Worm (Caenorhabditis elegans): Measurements from ENCODE around the gene cuc-1.
A peak's percentile ranks its signal among the peaks of the same experiment; 100 is the strongest.

cuc-1 gene

DNA sequence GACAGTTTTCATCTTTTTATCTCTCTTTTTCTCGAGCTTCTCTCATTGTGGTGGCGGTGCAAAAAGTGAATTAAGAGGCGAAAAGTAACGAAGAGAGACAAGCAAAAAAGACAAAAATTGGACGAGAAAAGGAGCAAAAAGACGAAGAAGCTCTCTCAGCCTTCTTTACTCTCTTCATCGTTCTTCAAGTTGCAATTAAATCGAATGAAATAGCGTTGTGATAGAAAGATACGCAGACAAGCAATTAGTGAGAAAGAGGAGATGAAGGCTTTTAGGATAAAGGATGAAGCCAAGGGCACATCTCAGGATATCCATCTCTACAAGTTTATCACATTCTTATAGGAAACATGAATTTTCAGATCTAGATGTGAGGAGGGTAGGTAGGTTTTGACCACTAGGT is 12.6 kb downstream of the cuc-1 start:
- TF ChIP-seq dao-5 (tag; optimal IDR thresholded peaks at IDR 0.05) (no peak), him-1 (tag; optimal IDR thresholded peaks at IDR 0.05) (no peak), W03F9.2 (tag; optimal IDR thresholded peaks at IDR 0.05) (no peak)

DNA sequence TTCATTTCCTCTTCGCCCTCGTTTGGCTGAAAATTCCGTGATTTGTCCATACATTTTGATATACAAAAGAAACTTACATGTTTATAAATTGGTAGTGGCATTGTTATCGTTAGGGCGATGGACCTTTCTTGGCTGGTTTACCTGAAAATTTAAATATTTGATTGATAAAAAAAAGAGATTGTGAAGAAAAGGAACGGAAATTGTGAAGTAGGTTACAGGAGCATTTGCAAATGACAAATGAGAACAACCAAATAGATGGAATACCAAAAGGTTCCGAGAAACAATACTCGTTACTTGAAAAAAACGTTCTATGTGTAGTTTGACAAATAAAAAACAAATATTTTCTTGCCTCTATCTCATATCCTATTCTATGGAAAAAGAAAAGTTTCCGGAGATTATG is 17.2 kb downstream of the cuc-1 start, which contains the start of gene ZK652.8:
Gene ZK652.8 (minus strand): TSS at position 101 of the 400 bp plus-strand sequence.
- no peak for TF ChIP-seq dao-5 (tag; optimal IDR thresholded peaks at IDR 0.05)
- TF ChIP-seq him-1 (tag; optimal IDR thresholded peaks at IDR 0.05): no peak
- TF ChIP-seq W03F9.2 (tag; optimal IDR thresholded peaks at IDR 0.05): no peak

DNA sequence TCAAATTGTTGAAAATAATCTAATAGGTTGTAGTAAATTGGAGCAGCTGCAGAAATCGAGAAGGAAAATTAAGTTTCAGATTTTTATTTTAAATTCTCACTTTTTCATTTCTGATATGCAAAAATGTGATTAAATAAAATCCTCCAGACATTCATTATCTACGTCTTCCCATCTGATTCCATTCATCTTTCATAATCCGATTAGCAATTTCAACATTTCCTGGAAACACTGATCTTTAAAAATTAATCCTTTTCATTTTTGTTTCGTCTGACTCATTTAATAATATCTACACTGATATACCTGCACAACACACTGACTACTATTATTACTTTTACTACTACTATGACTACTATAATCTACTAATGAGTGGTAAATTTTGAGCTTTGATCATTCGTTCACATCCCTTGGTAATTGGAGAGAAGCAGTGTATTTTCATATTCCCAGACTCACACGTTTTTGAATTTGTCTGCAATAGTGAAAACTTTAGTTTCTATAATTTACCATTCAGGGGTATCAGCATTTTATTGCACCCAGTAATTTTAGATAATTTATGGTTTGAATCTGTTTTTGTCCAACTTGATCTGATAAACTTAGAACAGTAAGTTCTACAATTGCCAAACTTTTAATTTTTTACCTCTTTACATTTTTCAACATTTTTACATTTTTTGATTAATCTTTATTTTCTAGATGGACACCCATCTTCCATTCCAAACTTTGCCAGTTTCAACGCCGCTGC is 21.7 kb downstream of the cuc-1 start, which contains the start of gene ceh-23:
Gene ceh-23 (plus strand): TSS at position 686 of the 736 bp plus-strand sequence.
- no peak for TF ChIP-seq dao-5 (tag; optimal IDR thresholded peaks at IDR 0.05)
- no peak for TF ChIP-seq W03F9.2 (tag; optimal IDR thresholded peaks at IDR 0.05)
- no peak for TF ChIP-seq him-1 (tag; optimal IDR thresholded peaks at IDR 0.05)

DNA sequence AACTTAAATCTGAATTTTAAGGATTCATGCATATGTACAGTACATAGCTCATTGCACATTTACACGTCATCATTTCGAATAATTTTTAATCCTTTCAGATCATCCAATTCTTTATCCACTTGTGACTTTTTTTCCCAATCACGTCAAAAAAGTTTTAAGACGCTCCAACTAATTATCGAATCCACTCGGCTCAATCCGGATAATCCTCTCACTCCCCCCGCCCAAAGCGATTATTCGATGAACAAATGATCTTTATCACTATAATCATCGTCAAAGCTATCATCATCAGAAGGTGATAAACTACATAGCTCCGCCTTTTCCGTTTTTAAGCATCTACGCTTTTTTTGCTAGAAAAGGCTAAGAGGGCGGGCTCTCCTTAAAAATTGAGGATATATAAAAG is 23.2 kb downstream of the cuc-1 start:
- TF ChIP-seq W03F9.2 (tag; optimal IDR thresholded peaks at IDR 0.05): no peak
- TF ChIP-seq him-1 (tag; optimal IDR thresholded peaks at IDR 0.05): no peak
- no peak for TF ChIP-seq dao-5 (tag; optimal IDR thresholded peaks at IDR 0.05)

DNA sequence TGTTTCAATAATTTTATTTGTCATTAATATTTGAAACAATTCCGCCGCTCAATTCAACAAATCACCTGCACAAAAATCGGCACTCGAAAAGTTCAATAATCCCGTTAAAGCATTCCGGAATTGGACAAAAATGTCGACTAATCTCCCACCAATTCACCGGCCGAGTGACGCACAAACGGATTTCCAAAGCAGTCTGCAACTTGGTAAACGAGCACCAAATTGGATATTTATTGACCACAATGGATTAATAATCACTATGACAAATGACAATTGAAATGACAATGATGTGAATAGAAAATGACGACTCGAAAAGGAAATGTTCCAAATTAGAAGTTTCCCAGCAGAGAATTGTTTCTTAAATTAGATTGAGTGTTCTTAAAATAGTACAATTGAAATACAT is 25.1 kb downstream of the cuc-1 start:
- TF ChIP-seq dao-5 (tag; optimal IDR thresholded peaks at IDR 0.05) (no peak), W03F9.2 (tag; optimal IDR thresholded peaks at IDR 0.05) (no peak), him-1 (tag; optimal IDR thresholded peaks at IDR 0.05) (no peak)

DNA sequence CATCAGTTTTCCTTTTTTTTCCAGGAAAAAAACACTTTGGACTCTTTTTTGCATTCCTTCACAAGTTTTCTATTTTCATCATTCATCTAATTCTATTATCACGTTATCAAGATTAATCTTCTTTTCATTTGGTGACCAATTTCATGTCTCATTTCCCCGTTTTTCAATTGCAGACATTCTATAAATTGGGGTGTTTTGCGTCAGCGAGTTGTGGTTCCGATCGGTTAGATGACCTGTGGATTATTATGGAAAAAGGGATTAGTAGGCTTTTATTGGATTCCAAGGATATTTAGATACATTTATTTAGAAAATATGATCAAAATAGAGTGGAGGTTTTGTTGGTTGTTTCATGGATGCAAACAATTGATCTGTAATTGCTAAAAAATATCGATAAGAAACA is 25.9 kb downstream of the cuc-1 start:
- TF ChIP-seq W03F9.2 (tag; optimal IDR thresholded peaks at IDR 0.05) (no peak), him-1 (tag; optimal IDR thresholded peaks at IDR 0.05) (no peak), dao-5 (tag; optimal IDR thresholded peaks at IDR 0.05) (no peak)

DNA sequence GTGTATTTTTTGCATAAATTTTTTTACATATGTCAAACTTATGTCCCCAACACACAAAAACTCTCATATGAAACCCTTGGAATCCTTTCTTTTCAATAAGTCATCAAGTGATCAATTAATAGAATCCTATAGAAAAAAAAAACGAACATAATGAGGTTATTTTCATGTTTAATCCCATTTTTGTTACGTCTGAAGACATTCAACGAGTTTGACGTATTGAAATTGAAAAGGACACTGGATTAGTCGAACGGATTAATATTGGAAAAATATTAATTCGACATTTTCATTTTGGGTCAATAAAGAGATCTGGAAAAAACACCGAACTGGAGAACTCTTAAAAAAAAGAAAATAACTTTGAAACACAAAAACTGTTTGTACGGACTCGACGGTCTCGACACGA is 28.3 kb downstream of the cuc-1 start:
- TF ChIP-seq dao-5 (tag; optimal IDR thresholded peaks at IDR 0.05): no peak
- no peak for TF ChIP-seq W03F9.2 (tag; optimal IDR thresholded peaks at IDR 0.05)
- TF ChIP-seq him-1 (tag; optimal IDR thresholded peaks at IDR 0.05): no peak

DNA sequence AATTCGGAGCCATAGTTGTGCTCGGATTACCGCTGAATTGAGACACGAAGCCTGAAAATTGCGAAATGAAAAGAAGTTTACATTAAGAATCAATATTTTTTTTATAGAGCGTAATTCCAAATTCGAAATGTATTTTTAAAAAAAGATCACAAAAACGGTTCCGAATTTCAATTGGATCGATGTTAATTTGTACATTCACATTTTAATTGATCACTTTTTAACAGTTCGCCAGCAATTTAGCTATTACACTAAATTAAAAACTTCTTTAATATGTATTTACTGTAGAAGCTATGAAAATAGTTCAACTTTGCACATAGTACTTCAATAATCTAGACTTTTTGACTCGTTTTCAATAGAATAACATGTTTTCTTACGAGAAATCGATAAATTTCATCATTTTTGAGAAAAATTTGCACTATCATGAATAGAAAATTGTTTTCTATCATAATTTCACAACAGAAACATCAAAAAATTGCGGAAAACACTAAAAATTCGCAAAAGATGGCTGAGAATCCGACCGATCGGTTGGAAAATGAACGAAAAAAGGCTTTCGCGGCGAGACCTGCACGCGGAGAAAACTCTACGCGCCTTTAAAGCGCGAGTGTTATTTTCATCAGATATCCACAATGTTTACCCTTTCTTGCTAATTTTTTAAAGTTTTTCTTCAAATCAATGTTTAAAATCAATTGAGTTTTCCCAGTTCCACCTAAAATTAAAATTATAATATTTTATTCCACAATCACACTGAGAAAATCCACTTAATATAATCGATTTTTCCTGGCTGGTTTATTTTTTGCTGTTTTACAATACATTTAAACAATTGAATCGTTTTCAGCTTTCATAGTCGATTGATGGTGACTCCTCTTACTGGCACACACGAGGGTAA is 32.0 kb downstream of the cuc-1 start, which contains the start of the genes egl-45 and kcmf-1:
Gene egl-45 (minus strand): TSS at position 51 of the 886 bp plus-strand sequence.
Gene kcmf-1 (plus strand): TSS at position 836 of the 886 bp plus-strand sequence.
- TF ChIP-seq him-1 (tag; optimal IDR thresholded peaks at IDR 0.05) (no peak), dao-5 (tag; optimal IDR thresholded peaks at IDR 0.05) (no peak), W03F9.2 (tag; optimal IDR thresholded peaks at IDR 0.05) (peak; percentile 50)

DNA sequence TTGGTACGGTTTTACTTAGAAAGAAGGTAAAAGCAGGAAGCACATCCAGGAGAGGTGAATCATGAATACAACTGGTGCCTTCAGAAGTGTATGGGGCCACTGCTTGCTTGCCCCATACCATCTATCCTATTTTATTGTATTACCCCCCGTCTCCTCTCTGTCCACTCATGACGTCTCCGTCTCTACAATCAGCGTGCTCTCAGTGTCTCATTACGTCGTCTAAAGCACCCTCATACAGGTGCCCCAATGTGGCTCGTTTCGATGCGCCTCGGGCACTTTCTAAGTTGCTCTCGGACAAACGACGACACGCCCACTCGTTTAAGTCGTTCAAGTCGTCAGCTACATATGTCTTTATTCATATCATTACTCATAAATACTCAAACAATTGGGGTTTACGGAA is 36.7 kb downstream of the cuc-1 start:
- TF ChIP-seq W03F9.2 (tag; optimal IDR thresholded peaks at IDR 0.05) (no peak), dao-5 (tag; optimal IDR thresholded peaks at IDR 0.05) (no peak), him-1 (tag; optimal IDR thresholded peaks at IDR 0.05) (no peak)

DNA sequence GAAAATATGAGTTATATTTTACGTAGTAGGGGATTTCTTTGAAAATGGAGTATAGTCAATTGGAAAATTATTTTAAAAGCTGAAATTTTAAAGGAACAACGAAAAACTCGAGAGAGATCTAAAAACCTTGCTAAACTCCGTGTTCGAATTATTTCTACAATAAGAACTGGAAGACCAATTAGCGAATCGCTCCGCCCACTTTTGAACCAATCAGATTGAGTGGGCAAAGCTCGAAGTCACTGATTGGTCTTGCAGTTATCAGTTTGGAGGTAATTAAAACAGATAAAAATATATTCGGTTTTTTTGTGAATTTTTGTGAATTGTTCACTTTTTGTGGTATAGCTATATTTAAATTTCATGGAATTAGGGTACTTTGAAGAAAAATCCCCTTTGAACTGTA is 37.5 kb downstream of the cuc-1 start:
- TF ChIP-seq him-1 (tag; optimal IDR thresholded peaks at IDR 0.05): no peak
- no peak for TF ChIP-seq W03F9.2 (tag; optimal IDR thresholded peaks at IDR 0.05)
- no peak for TF ChIP-seq dao-5 (tag; optimal IDR thresholded peaks at IDR 0.05)

DNA sequence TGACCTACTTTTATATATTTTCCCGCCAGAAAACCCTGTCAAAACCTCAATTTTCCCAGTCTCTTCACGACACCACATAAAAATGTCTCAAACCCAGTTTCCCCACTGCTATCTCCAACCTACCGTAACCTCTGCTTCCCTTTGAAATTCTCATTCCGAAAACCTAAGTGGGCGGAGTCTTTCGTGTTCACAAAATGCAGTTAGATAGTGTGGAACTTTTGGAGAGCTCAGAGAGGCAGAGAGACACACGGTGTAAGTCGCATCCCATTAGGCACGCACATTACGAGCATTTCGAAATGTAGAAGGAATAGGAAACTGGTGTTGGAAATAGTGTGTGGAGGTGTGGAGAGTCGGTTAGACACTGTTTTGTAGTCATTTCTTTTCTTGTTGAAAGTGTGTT is 40.9 kb downstream of the cuc-1 start:
- TF ChIP-seq W03F9.2 (tag; optimal IDR thresholded peaks at IDR 0.05) (no peak), him-1 (tag; optimal IDR thresholded peaks at IDR 0.05) (no peak), dao-5 (tag; optimal IDR thresholded peaks at IDR 0.05) (no peak)

DNA sequence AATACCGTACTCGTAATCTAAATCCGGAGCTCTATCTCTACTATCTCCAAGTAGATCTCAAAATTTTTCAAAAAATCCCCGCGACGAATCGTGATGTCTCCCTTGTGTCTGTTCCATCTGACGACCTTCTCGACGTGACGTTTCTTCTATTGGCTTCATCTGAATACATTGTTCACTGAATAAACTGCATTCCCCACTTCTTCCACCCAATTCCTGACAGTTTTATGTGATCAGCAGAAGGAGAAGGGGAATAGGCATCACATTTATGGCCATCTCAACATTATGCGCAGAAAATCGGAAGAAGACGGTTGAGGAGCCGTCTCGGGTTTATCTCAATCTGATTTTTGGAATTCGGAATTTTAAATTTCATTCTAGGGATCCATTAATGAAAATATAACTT is 41.8 kb downstream of the cuc-1 start:
- no peak for TF ChIP-seq dao-5 (tag; optimal IDR thresholded peaks at IDR 0.05)

DNA sequence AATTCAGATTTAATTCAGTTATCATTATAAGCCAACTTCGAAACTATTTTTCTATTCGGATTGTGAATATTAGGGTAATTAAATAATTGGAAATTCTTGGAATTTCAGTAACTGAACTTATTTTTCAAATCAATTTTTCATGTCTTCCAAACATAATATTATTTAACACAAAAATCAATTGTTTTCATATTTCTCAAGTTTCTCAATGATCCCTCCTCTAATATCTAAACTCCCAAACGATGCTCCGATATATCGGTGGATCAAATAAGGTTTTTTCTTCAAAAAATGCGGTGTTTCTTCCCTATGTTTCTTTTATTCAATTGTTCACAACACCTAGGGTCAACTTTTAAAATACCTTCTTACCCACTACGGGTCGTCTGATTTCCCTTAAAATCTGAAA is 44.3 kb downstream of the cuc-1 start:
- TF ChIP-seq W03F9.2 (tag; optimal IDR thresholded peaks at IDR 0.05): no peak
- TF ChIP-seq him-1 (tag; optimal IDR thresholded peaks at IDR 0.05): no peak
- TF ChIP-seq dao-5 (tag; optimal IDR thresholded peaks at IDR 0.05): no peak

Data from whole organism, L4/young adult.